Worm (Caenorhabditis elegans) whole organism, midembryonic: ENCODE measurements around the gene der-2.

Source experiments
- T22C8.4 ChIP-seq: fragments of 200-800 bp; sonication (Bioruptor generic); IDR thresholded peaks from 2 replicates; pipeline ENCODE4 v1.3.6; 2022; ENCODE audit warnings: missing genetic modification characterization, missing compliant biosample characterization
- cog-1 ChIP-seq: sonication (generic microtip); optimal IDR thresholded peaks from 2 replicates; lab custom pipeline; 2016; ENCODE audit warnings: missing genetic modification characterization, missing compliant biosample characterization
- flt-1 ChIP-seq: fragments of 200-800 bp; sonication (Bioruptor generic); IDR thresholded peaks from 2 replicates; pipeline ENCODE4 v1.3.6; 2022; ENCODE audit warnings: missing genetic modification characterization, missing compliant biosample characterization
- klf-2 ChIP-seq: fragments of 200-800 bp; sonication (Bioruptor generic); conservative IDR thresholded peaks from 2 replicates; pipeline ENCODE4 v1.3.6; 2022; ENCODE audit warnings: missing genetic modification reagents, missing genetic modification characterization, missing compliant biosample characterization
- med-1 ChIP-seq: sonication (generic microtip); optimal IDR thresholded peaks from 2 replicates; lab custom pipeline; 2017; ENCODE audit warnings: missing genetic modification characterization, mild to moderate bottlenecking, missing compliant biosample characterization, antibody characterized with exemption, missing genetic modification reagents; ENCODE audit not compliant: insufficient read depth
- ztf-23 ChIP-seq: fragments of 200-800 bp; sonication (Bioruptor generic); IDR thresholded peaks from 2 replicates; pipeline ENCODE4 v1.3.6; 2022; ENCODE audit warnings: missing genetic modification reagents, missing genetic modification characterization, missing compliant biosample characterization
- ztf-29 ChIP-seq: fragments of 200-800 bp; sonication (Bioruptor generic); IDR thresholded peaks from 2 replicates; pipeline ENCODE4 v1.3.6; 2022; ENCODE audit warnings: missing genetic modification reagents, missing genetic modification characterization, missing compliant biosample characterization

DNA sequence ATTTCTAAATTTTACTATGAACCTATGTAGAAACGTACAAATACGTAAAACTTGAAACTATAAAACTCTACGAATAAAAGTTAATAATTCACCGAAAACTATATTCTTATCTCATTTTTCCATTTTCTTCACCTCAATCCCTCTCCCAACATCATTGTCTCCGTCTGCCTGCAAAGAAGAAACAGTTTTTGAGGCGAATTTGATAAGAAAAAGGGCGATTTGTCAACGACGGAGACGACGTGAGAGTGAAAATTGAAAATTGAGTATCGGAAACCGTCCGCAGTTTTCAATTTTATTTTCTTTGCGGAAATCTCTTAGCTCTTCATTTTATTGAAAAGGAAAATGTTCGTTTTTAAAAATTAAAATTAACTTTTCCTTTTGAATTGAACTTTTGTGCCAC, 10.9 kb downstream of the der-2 start:
- TF ChIP-seq flt-1 (GFP tag; lab: Robert Waterston, UW) = no peak
- TF ChIP-seq med-1 = no peak
- no peak for TF ChIP-seq klf-2 (GFP tag; lab: Robert Waterston, UW)
- no peak for TF ChIP-seq T22C8.4 (GFP tag; lab: Robert Waterston, UW)
- TF ChIP-seq cog-1 (tag; lab: Kevin White, UChicago) = no peak
- no peak for TF ChIP-seq ztf-29 (GFP tag; lab: Robert Waterston, UW)
- TF ChIP-seq ztf-23 (GFP tag; lab: Robert Waterston, UW) = no peak
